Fruit fly (Drosophila melanogaster) whole organism: Measurements from ENCODE around the gene Ir7b.

Experiments used
- CG8478 ChIP-seq: fragments of >200 bp; optimal IDR thresholded peaks from 2 replicates; lab custom pipeline; 2018; ENCODE audit warnings: inconsistent platforms
- Dll ChIP-seq: fragments of >200 bp; optimal IDR thresholded peaks from 2 replicates; lab custom pipeline; 2017
- EcR ChIP-seq, 2 experiments: fragments of >200 bp; optimal IDR thresholded peaks; 2 replicates each; lab custom pipeline; 2017; ENCODE audit warnings: missing biosample characterization in 2 of 2, missing genetic modification characterization in 2 of 2, missing genetic modification reagents in 2 of 2
- psq ChIP-seq: fragments of >200 bp; optimal IDR thresholded peaks from 2 replicates; lab custom pipeline; 2017
- usp ChIP-seq: fragments of >200 bp; optimal IDR thresholded peaks from 2 replicates; lab custom pipeline; 2017; ENCODE audit warnings: missing biosample characterization, missing genetic modification characterization, mixed read lengths

DNA sequence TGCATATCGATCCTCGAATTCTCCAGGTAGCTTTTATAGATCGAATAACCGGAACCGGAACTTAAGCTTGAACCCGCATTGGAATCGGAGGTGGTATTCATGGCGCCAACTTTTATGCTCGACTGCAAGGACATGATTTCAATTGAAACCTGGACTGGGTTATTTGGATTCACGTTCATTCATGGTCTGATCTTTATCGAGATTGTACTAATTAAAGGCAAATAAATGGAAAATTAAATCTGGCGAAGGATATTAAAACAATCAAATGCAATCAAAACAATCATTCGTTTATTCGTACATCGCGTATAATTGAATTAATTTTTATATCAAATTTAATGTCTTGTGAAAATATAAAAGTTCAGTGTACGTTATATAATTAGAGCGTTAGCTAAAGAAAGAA lies 17.2 kb upstream of the Ir7b start, which contains the start of gene Ir7f:
- TF ChIP-seq usp (GFP tag; lab: Kevin White, UChicago) (no peak), Dll (no peak), EcR (GFP tag; optimal IDR thresholded peaks at IDR 0.05; lab: Kevin White, UChicago) (no peak), psq (no peak), CG8478 (lab: Kevin White, UChicago) (no peak)
